Worm (Caenorhabditis elegans) whole organism, late embryonic: ENCODE data around the gene T13C2.2.

Experiments used
- C38D4.7 ChIP-seq: fragments of 200-800 bp; sonication (Bioruptor generic); optimal IDR thresholded peaks from 2 replicates; lab custom pipeline; 2018; ENCODE audit warnings: mild to moderate bottlenecking, missing genetic modification characterization, moderate library complexity, missing compliant biosample characterization
- K02D7.2 ChIP-seq: sonication (generic microtip); optimal IDR thresholded peaks from 2 replicates; lab custom pipeline; 2017; ENCODE audit warnings: mild to moderate bottlenecking, missing genetic modification characterization, missing compliant biosample characterization
- ceh-14 ChIP-seq: sonication (generic microtip); optimal IDR thresholded peaks from 2 replicates; lab custom pipeline; 2016; ENCODE audit warnings: missing genotype, missing genetic modification characterization, missing compliant biosample characterization
- ceh-18 ChIP-seq: sonication (generic microtip); optimal IDR thresholded peaks from 2 replicates; lab custom pipeline; 2016; ENCODE audit warnings: missing genetic modification characterization, missing compliant biosample characterization
- ceh-19 ChIP-seq: fragments of 200-800 bp; sonication (Bioruptor generic); optimal IDR thresholded peaks from 2 replicates; lab custom pipeline; 2018; ENCODE audit warnings: mild to moderate bottlenecking, missing genetic modification characterization, missing compliant biosample characterization
- ceh-22 ChIP-seq: sonication (generic microtip); optimal IDR thresholded peaks from 2 replicates; lab custom pipeline; 2017; ENCODE audit warnings: missing biosample characterization, missing genetic modification characterization
- ceh-24 ChIP-seq: sonication (generic microtip); optimal IDR thresholded peaks from 2 replicates; lab custom pipeline; 2016; ENCODE audit warnings: mild to moderate bottlenecking, missing genetic modification characterization, missing compliant biosample characterization
- ceh-31 ChIP-seq: sonication (generic microtip); optimal IDR thresholded peaks from 2 replicates; lab custom pipeline; 2016; ENCODE audit warnings: missing genetic modification characterization, missing compliant biosample characterization
- ceh-34 ChIP-seq: sonication (generic microtip); optimal IDR thresholded peaks from 2 replicates; lab custom pipeline; 2016; ENCODE audit warnings: mild to moderate bottlenecking, missing genetic modification characterization, missing compliant biosample characterization
- ceh-45 ChIP-seq: fragments of 200-800 bp; sonication (Bioruptor generic); IDR thresholded peaks from 2 replicates; pipeline ENCODE4 v1.3.6; 2022; ENCODE audit warnings: missing genetic modification reagents, missing genetic modification characterization, missing compliant biosample characterization
- ceh-48 ChIP-seq: sonication (generic microtip); optimal IDR thresholded peaks from 2 replicates; lab custom pipeline; 2016; ENCODE audit warnings: missing genetic modification characterization, inconsistent platforms, missing compliant biosample characterization
- ceh-9 ChIP-seq: sonication (generic microtip); optimal IDR thresholded peaks from 2 replicates; lab custom pipeline; 2016; ENCODE audit warnings: mild to moderate bottlenecking, missing genetic modification characterization, inconsistent platforms, missing compliant biosample characterization
- dmd-4 ChIP-seq: sonication (generic microtip); optimal IDR thresholded peaks from 2 replicates; lab custom pipeline; 2016; ENCODE audit warnings: borderline replicate concordance, missing genetic modification characterization, missing compliant biosample characterization
- dve-1 ChIP-seq: sonication (generic microtip); optimal IDR thresholded peaks from 2 replicates; lab custom pipeline; 2017; ENCODE audit warnings: antibody characterized with exemption, mild to moderate bottlenecking, missing genetic modification characterization, missing compliant biosample characterization
- elt-2 ChIP-seq: sonication (generic microtip); optimal IDR thresholded peaks from 2 replicates; lab custom pipeline; 2016; ENCODE audit warnings: missing genetic modification reagents, missing genetic modification characterization, missing compliant biosample characterization
- elt-4 ChIP-seq: sonication (generic microtip); optimal IDR thresholded peaks from 2 replicates; lab custom pipeline; 2016; ENCODE audit warnings: missing genetic modification characterization, missing compliant biosample characterization
- eyg-1 ChIP-seq: sonication (generic microtip); optimal IDR thresholded peaks from 2 replicates; lab custom pipeline; 2016; ENCODE audit warnings: missing genotype, missing genetic modification characterization, missing compliant biosample characterization
- fkh-10 ChIP-seq: fragments of 150-350 bp; optimal IDR thresholded peaks from 2 replicates; lab custom pipeline; 2014; ENCODE audit warnings: missing biosample characterization, missing genetic modification reagents, missing genetic modification characterization
- gmeb-2 ChIP-seq: sonication (generic microtip); optimal IDR thresholded peaks from 2 replicates; lab custom pipeline; 2016; ENCODE audit warnings: missing genetic modification characterization, inconsistent platforms, missing compliant biosample characterization
- hlh-13 ChIP-seq: fragments of 200-800 bp; sonication (Bioruptor generic); optimal IDR thresholded peaks from 2 replicates; lab custom pipeline; 2018; ENCODE audit warnings: mild to moderate bottlenecking, missing genetic modification characterization, missing compliant biosample characterization
- hlh-15 ChIP-seq: sonication (generic microtip); optimal IDR thresholded peaks from 2 replicates; lab custom pipeline; 2016; ENCODE audit warnings: missing genetic modification characterization, missing compliant biosample characterization
- hlh-30 ChIP-seq: sonication (generic microtip); optimal IDR thresholded peaks from 2 replicates; lab custom pipeline; 2017; ENCODE audit warnings: antibody characterized with exemption, missing genetic modification characterization, missing compliant biosample characterization; ENCODE audit not compliant: insufficient read depth
- hlh-6 ChIP-seq: sonication (generic microtip); optimal IDR thresholded peaks from 2 replicates; lab custom pipeline; 2016; ENCODE audit warnings: missing genotype, missing genetic modification characterization, missing compliant biosample characterization
- lin-11 ChIP-seq: fragments of 200-800 bp; sonication (Bioruptor generic); optimal IDR thresholded peaks from 2 replicates; lab custom pipeline; 2018; ENCODE audit warnings: mild to moderate bottlenecking, missing genetic modification characterization, missing compliant biosample characterization
- mec-3 ChIP-seq: sonication (generic microtip); optimal IDR thresholded peaks from 2 replicates; lab custom pipeline; 2016; ENCODE audit warnings: borderline replicate concordance, missing genetic modification characterization, missing compliant biosample characterization
- nfya-1 ChIP-seq: sonication (generic microtip); optimal IDR thresholded peaks from 2 replicates; lab custom pipeline; 2017; ENCODE audit warnings: missing genetic modification characterization, mild to moderate bottlenecking, missing compliant biosample characterization, antibody characterized with exemption, moderate library complexity
- nhr-11 ChIP-seq: fragments of 150-350 bp; optimal IDR thresholded peaks from 2 replicates; lab custom pipeline; 2014; ENCODE audit warnings: missing biosample characterization, missing genetic modification characterization
- nhr-232 ChIP-seq: sonication (generic microtip); optimal IDR thresholded peaks from 2 replicates; lab custom pipeline; 2016; ENCODE audit warnings: missing genetic modification characterization, missing compliant biosample characterization
- npax-4 ChIP-seq: sonication (generic microtip); optimal IDR thresholded peaks from 2 replicates; lab custom pipeline; 2016; ENCODE audit warnings: missing genetic modification characterization, missing compliant biosample characterization
- pat-9 ChIP-seq: fragments of 200-800 bp; sonication (Bioruptor generic); optimal IDR thresholded peaks from 2 replicates; lab custom pipeline; 2018; ENCODE audit warnings: mild to moderate bottlenecking, missing genetic modification characterization, moderate library complexity, missing compliant biosample characterization
- pha-2 ChIP-seq: sonication (generic microtip); optimal IDR thresholded peaks from 2 replicates; lab custom pipeline; 2017; ENCODE audit warnings: mild to moderate bottlenecking, missing genetic modification characterization, missing compliant biosample characterization
- pha-4 ChIP-seq: fragments of 150-350 bp; optimal IDR thresholded peaks from 2 replicates; lab custom pipeline; 2018; ENCODE audit warnings: missing biosample characterization, missing genetic modification reagents, missing genetic modification characterization
- pqm-1 ChIP-seq: sonication (generic microtip); optimal IDR thresholded peaks from 2 replicates; lab custom pipeline; 2016; ENCODE audit warnings: missing genetic modification characterization, missing compliant biosample characterization
- pros-1 ChIP-seq: fragments of 150-350 bp; optimal IDR thresholded peaks from 2 replicates; lab custom pipeline; 2014; ENCODE audit warnings: missing biosample characterization, missing genetic modification reagents, missing genetic modification characterization
- ref-2 ChIP-seq: sonication (generic microtip); optimal IDR thresholded peaks from 2 replicates; lab custom pipeline; 2016; ENCODE audit warnings: missing genetic modification characterization, missing compliant biosample characterization
- rnt-1 ChIP-seq: sonication (generic microtip); optimal IDR thresholded peaks from 2 replicates; lab custom pipeline; 2016; ENCODE audit warnings: missing genetic modification characterization, missing compliant biosample characterization
- sdc-2 ChIP-seq: sonication (generic microtip); optimal IDR thresholded peaks from 2 replicates; lab custom pipeline; 2016; ENCODE audit warnings: missing genotype, missing genetic modification characterization, missing compliant biosample characterization
- sox-2 ChIP-seq: fragments of 200-800 bp; sonication (Bioruptor generic); IDR thresholded peaks from 2 replicates; pipeline ENCODE4 v1.3.6; 2022; ENCODE audit warnings: missing genetic modification reagents, missing genetic modification characterization, missing compliant biosample characterization
- sox-4 ChIP-seq: sonication (generic microtip); optimal IDR thresholded peaks from 2 replicates; lab custom pipeline; 2017; ENCODE audit warnings: mild to moderate bottlenecking, missing genetic modification characterization, inconsistent platforms, missing compliant biosample characterization
- tbx-2 ChIP-seq: sonication (generic microtip); optimal IDR thresholded peaks from 2 replicates; lab custom pipeline; 2016; ENCODE audit warnings: missing genetic modification characterization, missing compliant biosample characterization
- tbx-7 ChIP-seq: sonication (generic microtip); optimal IDR thresholded peaks from 2 replicates; lab custom pipeline; 2016; ENCODE audit warnings: missing genotype, missing genetic modification characterization, missing compliant biosample characterization
- ttx-3 ChIP-seq: sonication (generic microtip); optimal IDR thresholded peaks from 2 replicates; lab custom pipeline; 2016; ENCODE audit warnings: missing genetic modification reagents, missing genetic modification characterization, missing compliant biosample characterization
- unc-3 ChIP-seq, 2 experiments: fragments of 200-800 bp in 1 of 2; sonication (Bioruptor generic) in 1 of 2; sonication (generic microtip) in 1 of 2; conservative IDR thresholded peaks in 1 of 2; optimal IDR thresholded peaks in 1 of 2; 2 replicates each; pipeline versions ENCODE4 v1.3.6 to Lab custom; 2016 to 2022; ENCODE audit warnings: missing compliant biosample characterization in 2 of 2, missing genetic modification characterization in 2 of 2, missing genetic modification reagents in 1 of 2
- unc-42 ChIP-seq: sonication (generic microtip); optimal IDR thresholded peaks from 2 replicates; lab custom pipeline; 2016; ENCODE audit warnings: missing genotype, missing genetic modification characterization, missing compliant biosample characterization
- unc-55 ChIP-seq: sonication (generic microtip); optimal IDR thresholded peaks from 2 replicates; lab custom pipeline; 2017; ENCODE audit warnings: missing biosample characterization, missing genetic modification reagents, missing genetic modification characterization
- zip-5 ChIP-seq: sonication (generic microtip); optimal IDR thresholded peaks from 2 replicates; lab custom pipeline; 2016; ENCODE audit warnings: missing genetic modification characterization, missing compliant biosample characterization

T13C2.2 gene

DNA sequence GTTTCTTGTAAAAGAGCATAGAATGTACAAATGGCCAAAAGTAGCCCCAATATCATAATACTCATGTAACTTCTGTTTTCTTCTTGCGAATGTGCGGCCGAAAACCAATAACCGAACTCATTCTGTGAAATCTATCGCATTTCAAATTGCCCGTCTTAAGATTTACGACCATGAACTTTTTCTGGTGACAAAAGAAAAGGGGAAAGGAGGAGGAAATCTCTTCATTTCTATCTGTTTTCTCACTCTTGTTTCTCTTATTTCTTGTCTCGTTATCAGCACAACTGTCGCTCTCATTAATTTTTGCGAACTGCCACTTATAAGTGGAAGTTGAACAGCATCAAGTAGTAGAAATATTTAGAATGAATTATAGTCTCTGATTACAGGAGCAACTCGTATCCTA lies 49.1 kb downstream of the T13C2.2 start:
- TF ChIP-seq unc-3 (GFP tag; conservative IDR thresholded peaks at IDR 0.05; lab: Robert Waterston, UW) (no peak), unc-3 (tag; optimal IDR thresholded peaks at IDR 0.05; lab: Kevin White, UChicago) (no peak), unc-55 (GFP tag; lab: Kevin White, UChicago) (peak; percentile 70), rnt-1 (tag; lab: Kevin White, UChicago) (peak; percentile 34), nfya-1 (tag; lab: Kevin White, UChicago) (peak; percentile 10), ceh-18 (tag; lab: Kevin White, UChicago) (peak; percentile 52)

DNA sequence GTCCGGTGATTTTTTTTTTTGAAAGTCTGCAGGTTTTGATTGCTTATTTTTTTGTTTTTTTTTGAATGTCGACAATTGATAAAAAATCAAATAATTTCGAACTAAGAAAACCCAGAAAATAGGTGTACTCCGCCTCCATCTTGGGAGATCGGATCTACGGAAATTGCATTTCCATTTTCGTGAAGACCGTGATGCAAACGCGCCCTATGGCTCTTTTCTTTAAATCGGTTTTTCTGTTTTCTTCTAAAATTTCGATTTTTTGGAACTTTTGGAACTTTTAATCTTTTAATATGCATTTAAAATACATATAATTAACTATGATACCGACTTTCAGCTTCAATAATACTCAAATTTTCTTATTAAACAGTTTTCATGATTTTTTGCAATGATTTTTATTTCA lies 50.0 kb downstream of the T13C2.2 start:
- TF ChIP-seq ceh-22 (tag; lab: Kevin White, UChicago): no peak
- no peak for TF ChIP-seq unc-55 (GFP tag; lab: Kevin White, UChicago)
- no peak for TF ChIP-seq pha-2
- no peak for TF ChIP-seq ttx-3
- no peak for TF ChIP-seq unc-42
- no peak for TF ChIP-seq elt-4 (tag; lab: Kevin White, UChicago)
- TF ChIP-seq pqm-1 (tag; lab: Kevin White, UChicago): no peak
- TF ChIP-seq pha-4 (tag; lab: Kevin White, UChicago): no peak
- TF ChIP-seq ceh-9 (tag; lab: Kevin White, UChicago): no peak
- no peak for TF ChIP-seq tbx-2 (tag; lab: Kevin White, UChicago)
- no peak for TF ChIP-seq eyg-1 (tag; lab: Kevin White, UChicago)
- no peak for TF ChIP-seq hlh-15 (tag; lab: Kevin White, UChicago)
- no peak for TF ChIP-seq elt-2 (tag; lab: Kevin White, UChicago)
- no peak for TF ChIP-seq mec-3
- no peak for TF ChIP-seq ceh-31 (tag; lab: Kevin White, UChicago)
- no peak for TF ChIP-seq pat-9 (tag; lab: Kevin White, UChicago)
- TF ChIP-seq nhr-11: no peak
- TF ChIP-seq gmeb-2 (tag; lab: Kevin White, UChicago): no peak
- TF ChIP-seq ceh-19 (GFP tag; lab: Kevin White, UChicago): no peak

DNA sequence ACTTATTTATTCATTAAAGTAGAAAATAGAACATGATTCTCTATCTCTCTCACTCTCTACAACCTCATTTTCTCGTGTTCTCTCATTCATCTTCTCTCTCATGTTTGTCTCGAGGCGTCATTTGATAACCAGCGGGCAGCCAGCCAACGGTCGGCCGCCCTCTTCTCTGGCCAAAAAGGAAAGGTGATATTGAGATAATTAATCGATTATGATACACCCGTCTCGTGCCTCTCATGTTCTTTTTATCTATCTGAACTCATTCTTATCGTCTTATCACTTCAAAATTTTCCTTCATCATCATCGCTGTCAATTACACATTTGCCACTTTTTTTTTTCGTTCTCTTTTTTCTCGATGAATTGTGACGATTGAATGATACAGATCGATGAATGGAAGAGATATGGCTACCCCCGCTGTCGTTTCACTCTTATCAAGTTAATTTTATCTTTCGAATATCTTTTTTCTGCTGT lies 50.7 kb downstream of the T13C2.2 start:
- no peak for TF ChIP-seq hlh-6
- no peak for TF ChIP-seq dmd-4 (tag; lab: Kevin White, UChicago)
- TF ChIP-seq tbx-7: no peak
- no peak for TF ChIP-seq mec-3
- no peak for TF ChIP-seq nhr-11
- no peak for TF ChIP-seq sdc-2 (tag; lab: Kevin White, UChicago)
- TF ChIP-seq pros-1 (tag; lab: Kevin White, UChicago): no peak
- TF ChIP-seq C38D4.7 (GFP tag; lab: Kevin White, UChicago): no peak
- TF ChIP-seq lin-11 (tag; lab: Kevin White, UChicago): no peak
- no peak for TF ChIP-seq ref-2 (tag; lab: Kevin White, UChicago)
- no peak for TF ChIP-seq zip-5
- no peak for TF ChIP-seq ceh-19 (GFP tag; lab: Kevin White, UChicago)
- TF ChIP-seq npax-4 (tag; lab: Kevin White, UChicago): no peak
- TF ChIP-seq rnt-1 (tag; lab: Kevin White, UChicago): no peak
- TF ChIP-seq pat-9 (tag; lab: Kevin White, UChicago): no peak
- TF ChIP-seq elt-4 (tag; lab: Kevin White, UChicago): no peak
- no peak for TF ChIP-seq ceh-14 (tag; lab: Kevin White, UChicago)
- TF ChIP-seq elt-2 (tag; lab: Kevin White, UChicago): peak; percentile 94
- peak; percentile 24 for TF ChIP-seq ceh-18 (tag; lab: Kevin White, UChicago)
- peak; percentile 64 for TF ChIP-seq nfya-1 (tag; lab: Kevin White, UChicago)
- TF ChIP-seq sox-4 (tag; lab: Kevin White, UChicago): no peak
- TF ChIP-seq sox-2: no peak
- no peak for TF ChIP-seq pha-4 (tag; lab: Kevin White, UChicago)
- TF ChIP-seq K02D7.2: no peak
- TF ChIP-seq ceh-24 (tag; lab: Kevin White, UChicago): no peak
- no peak for TF ChIP-seq nhr-232 (tag; lab: Kevin White, UChicago)
- TF ChIP-seq dve-1 (tag; lab: Kevin White, UChicago): peak; percentile 42
- TF ChIP-seq pqm-1 (tag; lab: Kevin White, UChicago): peak; percentile 59
- TF ChIP-seq fkh-10: no peak
- TF ChIP-seq hlh-30 (tag; lab: Kevin White, UChicago): peak; percentile 66
- no peak for TF ChIP-seq hlh-13
- peak; percentile 14 for TF ChIP-seq ceh-48 (tag; lab: Kevin White, UChicago)
- peak; percentile 53 for TF ChIP-seq ceh-34 (tag; lab: Kevin White, UChicago)
- peak; percentile 83 for TF ChIP-seq unc-55 (GFP tag; lab: Kevin White, UChicago)
- no peak for TF ChIP-seq ceh-45 (GFP tag; lab: Robert Waterston, UW)
